Worm (Caenorhabditis elegans) whole organism, L1 larva: ENCODE results near the gene F25B5.3.

Experiments
- C04F5.9 ChIP-seq: sonication (generic microtip); optimal IDR thresholded peaks from 2 replicates; lab custom pipeline; 2016; ENCODE audit warnings: missing genetic modification characterization, missing compliant biosample characterization
- C34B4.2 ChIP-seq: sonication (generic microtip); optimal IDR thresholded peaks from 2 replicates; lab custom pipeline; 2017; ENCODE audit warnings: mild to moderate bottlenecking, missing genetic modification characterization, missing compliant biosample characterization
- Y116A8C.19 ChIP-seq: sonication (generic microtip); optimal IDR thresholded peaks from 2 replicates; lab custom pipeline; 2016; ENCODE audit warnings: missing compliant biosample characterization, missing genetic modification characterization, borderline replicate concordance
- aly-2 ChIP-seq: fragments of 150-350 bp; optimal IDR thresholded peaks from 2 replicates; lab custom pipeline; 2014; ENCODE audit warnings: missing biosample characterization, missing genetic modification characterization
- ama-1 ChIP-seq: fragments of 150-350 bp; optimal IDR thresholded peaks from 2 replicates; lab custom pipeline; 2014
- blmp-1 ChIP-seq: fragments of 150-350 bp; optimal IDR thresholded peaks from 2 replicates; lab custom pipeline; 2014; ENCODE audit warnings: missing biosample characterization, missing genetic modification characterization
- ceh-63 ChIP-seq: fragments of 200-800 bp; sonication (Bioruptor generic); optimal IDR thresholded peaks from 2 replicates; lab custom pipeline; 2018; ENCODE audit warnings: mild to moderate bottlenecking, missing genetic modification characterization, missing compliant biosample characterization
- ceh-8 ChIP-seq: fragments of 200-800 bp; sonication (Bioruptor generic); optimal IDR thresholded peaks from 2 replicates; lab custom pipeline; 2018; ENCODE audit warnings: mild to moderate bottlenecking, missing genetic modification characterization, moderate library complexity, missing compliant biosample characterization
- ceh-82 ChIP-seq, 3 experiments: fragments of 150-350 bp in 1 of 3; sonication (generic microtip) in 2 of 3; optimal IDR thresholded peaks; 2 replicates each; lab custom pipeline; 2014 to 2017; ENCODE audit warnings: missing biosample characterization in 3 of 3, missing genetic modification characterization in 3 of 3
- ceh-90 ChIP-seq: sonication (generic microtip); optimal IDR thresholded peaks from 2 replicates; lab custom pipeline; 2016; ENCODE audit warnings: missing genetic modification characterization, missing compliant biosample characterization
- ces-1 ChIP-seq: fragments of 150-350 bp; optimal IDR thresholded peaks from 2 replicates; lab custom pipeline; 2014; ENCODE audit warnings: missing biosample characterization, missing genetic modification reagents, missing genetic modification characterization
- dsc-1 ChIP-seq: sonication (generic microtip); optimal IDR thresholded peaks from 2 replicates; lab custom pipeline; 2016; ENCODE audit warnings: mild to moderate bottlenecking, missing genetic modification characterization, missing compliant biosample characterization
- efl-1 ChIP-seq, 4 experiments: fragments of 150-350 bp; optimal IDR thresholded peaks in 3 of 4; peaks in 1 of 4; 1 replicate in 1 of 4; 2 replicates in 3 of 4; lab custom pipeline; 2014; ENCODE audit warnings: missing biosample characterization in 2 of 4, missing genetic modification characterization in 2 of 4, missing genetic modification reagents in 2 of 4
- egl-13 ChIP-seq: sonication (generic microtip); optimal IDR thresholded peaks from 2 replicates; lab custom pipeline; 2016; ENCODE audit warnings: missing genotype, missing genetic modification reagents, missing genetic modification characterization, missing compliant biosample characterization
- egl-27 ChIP-seq, 2 experiments: fragments of 150-350 bp in 1 of 2; sonication (generic microtip); optimal IDR thresholded peaks; 3 replicates each; lab custom pipeline; 2017 to 2018; ENCODE audit warnings: missing biosample characterization in 2 of 2, missing genetic modification characterization in 2 of 2, missing genetic modification reagents in 2 of 2
- elt-2 ChIP-seq: sonication (generic microtip); optimal IDR thresholded peaks from 2 replicates; lab custom pipeline; 2016; ENCODE audit warnings: missing genetic modification characterization, mild to moderate bottlenecking, inconsistent platforms, missing compliant biosample characterization, missing genetic modification reagents
- elt-3 ChIP-seq, 6 experiments: fragments of 150-350 bp in 1 of 6; sonication (generic microtip); optimal IDR thresholded peaks; 2 replicates each; lab custom pipeline; 2017 to 2018; ENCODE audit warnings: missing biosample characterization in 6 of 6, missing genetic modification characterization in 6 of 6, inconsistent platforms in 1 of 6
- ets-5 ChIP-seq: fragments of 200-800 bp; sonication (Bioruptor generic); IDR thresholded peaks from 2 replicates; pipeline ENCODE4 v1.3.6; 2022; ENCODE audit warnings: missing genetic modification characterization, missing compliant biosample characterization
- fkh-10 ChIP-seq: sonication (generic microtip); optimal IDR thresholded peaks from 2 replicates; lab custom pipeline; 2017; ENCODE audit warnings: missing biosample characterization, missing genetic modification reagents, missing genetic modification characterization
- fkh-4 ChIP-seq: sonication (generic microtip); optimal IDR thresholded peaks from 2 replicates; lab custom pipeline; 2016; ENCODE audit warnings: missing compliant biosample characterization, missing genetic modification characterization, borderline replicate concordance
- fkh-8 ChIP-seq: sonication (generic microtip); optimal IDR thresholded peaks from 2 replicates; lab custom pipeline; 2016; ENCODE audit warnings: mild to moderate bottlenecking, missing genetic modification characterization, missing compliant biosample characterization
- hlh-4 ChIP-seq: sonication (generic microtip); optimal IDR thresholded peaks from 2 replicates; lab custom pipeline; 2016; ENCODE audit warnings: mild to moderate bottlenecking, missing genetic modification characterization, missing compliant biosample characterization
- hpl-2 ChIP-seq: fragments of 150-350 bp; optimal IDR thresholded peaks from 2 replicates; lab custom pipeline; 2014; ENCODE audit warnings: missing biosample characterization, missing genetic modification reagents, missing genetic modification characterization
- lin-13 ChIP-seq: fragments of 150-350 bp; optimal IDR thresholded peaks from 2 replicates; lab custom pipeline; 2014; ENCODE audit warnings: missing biosample characterization, missing genetic modification reagents, missing genetic modification characterization
- lin-35 ChIP-seq, 2 experiments: fragments of 150-350 bp; optimal IDR thresholded peaks; 2 replicates each; lab custom pipeline; 2014; ENCODE audit warnings: missing biosample characterization in 2 of 2, missing genetic modification characterization in 2 of 2, missing genetic modification reagents in 2 of 2
- lir-3 ChIP-seq: sonication (generic microtip); optimal IDR thresholded peaks from 2 replicates; lab custom pipeline; 2016; ENCODE audit warnings: mild to moderate bottlenecking, missing genetic modification characterization, moderate library complexity, missing compliant biosample characterization; ENCODE audit not compliant: poor library complexity
- lsy-2 ChIP-seq, 2 experiments: fragments of 150-350 bp; optimal IDR thresholded peaks; 2 replicates each; lab custom pipeline; 2014; ENCODE audit warnings: missing biosample characterization in 2 of 2, missing genetic modification characterization in 2 of 2
- mab-9 ChIP-seq: fragments of 200-800 bp; sonication (Bioruptor generic); IDR thresholded peaks from 2 replicates; pipeline ENCODE4 v1.3.6; 2022; ENCODE audit warnings: missing genetic modification reagents, missing genetic modification characterization, missing compliant biosample characterization
- mef-2 ChIP-seq: fragments of 150-350 bp; optimal IDR thresholded peaks from 2 replicates; lab custom pipeline; 2014; ENCODE audit warnings: missing biosample characterization, missing genetic modification characterization
- nhr-19 ChIP-seq: fragments of 200-800 bp; sonication (Bioruptor generic); conservative IDR thresholded peaks from 2 replicates; pipeline ENCODE4 v1.3.6; 2022; ENCODE audit warnings: missing genetic modification characterization, missing compliant biosample characterization
- nhr-20 ChIP-seq: sonication (generic microtip); optimal IDR thresholded peaks from 2 replicates; lab custom pipeline; 2016; ENCODE audit warnings: mild to moderate bottlenecking, missing genetic modification characterization, missing compliant biosample characterization
- nhr-237 ChIP-seq: fragments of 150-350 bp; optimal IDR thresholded peaks from 2 replicates; lab custom pipeline; 2014; ENCODE audit warnings: missing biosample characterization, missing genetic modification characterization
- nhr-28 ChIP-seq: fragments of 150-350 bp; optimal IDR thresholded peaks from 2 replicates; lab custom pipeline; 2014; ENCODE audit warnings: missing biosample characterization, missing genetic modification characterization
- nhr-47 ChIP-seq: sonication (generic microtip); optimal IDR thresholded peaks from 2 replicates; lab custom pipeline; 2016; ENCODE audit warnings: mild to moderate bottlenecking, missing genetic modification characterization, moderate library complexity, missing compliant biosample characterization
- nhr-77 ChIP-seq: fragments of 150-350 bp; optimal IDR thresholded peaks from 2 replicates; lab custom pipeline; 2014; ENCODE audit warnings: missing biosample characterization, missing genetic modification characterization
- nhr-84 ChIP-seq: sonication (generic microtip); optimal IDR thresholded peaks from 2 replicates; lab custom pipeline; 2017; ENCODE audit warnings: missing biosample characterization, missing genetic modification characterization
- nhr-90 ChIP-seq: sonication (generic microtip); optimal IDR thresholded peaks from 2 replicates; lab custom pipeline; 2016; ENCODE audit warnings: mild to moderate bottlenecking, missing genetic modification characterization, missing compliant biosample characterization; ENCODE audit not compliant: poor library complexity
- pag-3 ChIP-seq: sonication (generic microtip); optimal IDR thresholded peaks from 2 replicates; lab custom pipeline; 2017; ENCODE audit warnings: missing genetic modification characterization, mild to moderate bottlenecking, missing compliant biosample characterization, antibody characterized with exemption, borderline replicate concordance; ENCODE audit not compliant: insufficient read depth
- pqm-1 ChIP-seq: sonication (generic microtip); optimal IDR thresholded peaks from 3 replicates; lab custom pipeline; 2017; ENCODE audit warnings: missing biosample characterization, missing genetic modification characterization
- rnt-1 ChIP-seq: sonication (generic microtip); optimal IDR thresholded peaks from 2 replicates; lab custom pipeline; 2016; ENCODE audit warnings: mild to moderate bottlenecking, missing genetic modification characterization, moderate library complexity, missing compliant biosample characterization
- snpc-4 ChIP-seq: fragments of 150-350 bp; optimal IDR thresholded peaks from 2 replicates; lab custom pipeline; 2014; ENCODE audit warnings: missing biosample characterization, missing genetic modification characterization
- unc-130 ChIP-seq: fragments of 150-350 bp; optimal IDR thresholded peaks from 2 replicates; lab custom pipeline; 2017; ENCODE audit warnings: missing biosample characterization, missing genetic modification characterization, inconsistent platforms
- unc-30 ChIP-seq: sonication (generic microtip); optimal IDR thresholded peaks from 2 replicates; lab custom pipeline; 2017; ENCODE audit warnings: missing biosample characterization, missing genetic modification characterization
- unc-62 ChIP-seq: fragments of 150-350 bp; optimal IDR thresholded peaks from 2 replicates; lab custom pipeline; 2014; ENCODE audit warnings: missing biosample characterization, missing genetic modification reagents, missing genetic modification characterization
- unc-86 ChIP-seq: sonication (generic microtip); optimal IDR thresholded peaks from 2 replicates; lab custom pipeline; 2016; ENCODE audit warnings: missing genetic modification characterization, missing compliant biosample characterization
- unc-98 ChIP-seq: fragments of 200-800 bp; sonication (Bioruptor generic); IDR thresholded peaks from 2 replicates; pipeline ENCODE4 v1.3.6; 2022; ENCODE audit warnings: missing genetic modification characterization, missing compliant biosample characterization
- vab-15 ChIP-seq: sonication (generic microtip); optimal IDR thresholded peaks from 2 replicates; lab custom pipeline; 2017; ENCODE audit warnings: missing genotype, mild to moderate bottlenecking, missing genetic modification characterization, missing compliant biosample characterization
- xbp-1 ChIP-seq: sonication (generic microtip); optimal IDR thresholded peaks from 2 replicates; lab custom pipeline; 2016; ENCODE audit warnings: missing genetic modification characterization, missing compliant biosample characterization
- zag-1 ChIP-seq: fragments of 150-350 bp; optimal IDR thresholded peaks from 2 replicates; lab custom pipeline; 2014; ENCODE audit warnings: missing biosample characterization, missing genetic modification characterization
- zip-4 ChIP-seq: fragments of 200-800 bp; sonication (Bioruptor generic); optimal IDR thresholded peaks from 2 replicates; lab custom pipeline; 2018; ENCODE audit warnings: mild to moderate bottlenecking, missing genetic modification characterization, moderate library complexity, missing compliant biosample characterization
- ztf-4 ChIP-seq: fragments of 150-350 bp; optimal IDR thresholded peaks from 2 replicates; lab custom pipeline; 2014; ENCODE audit warnings: missing biosample characterization, missing genetic modification characterization

Gene F25B5.3

DNA sequence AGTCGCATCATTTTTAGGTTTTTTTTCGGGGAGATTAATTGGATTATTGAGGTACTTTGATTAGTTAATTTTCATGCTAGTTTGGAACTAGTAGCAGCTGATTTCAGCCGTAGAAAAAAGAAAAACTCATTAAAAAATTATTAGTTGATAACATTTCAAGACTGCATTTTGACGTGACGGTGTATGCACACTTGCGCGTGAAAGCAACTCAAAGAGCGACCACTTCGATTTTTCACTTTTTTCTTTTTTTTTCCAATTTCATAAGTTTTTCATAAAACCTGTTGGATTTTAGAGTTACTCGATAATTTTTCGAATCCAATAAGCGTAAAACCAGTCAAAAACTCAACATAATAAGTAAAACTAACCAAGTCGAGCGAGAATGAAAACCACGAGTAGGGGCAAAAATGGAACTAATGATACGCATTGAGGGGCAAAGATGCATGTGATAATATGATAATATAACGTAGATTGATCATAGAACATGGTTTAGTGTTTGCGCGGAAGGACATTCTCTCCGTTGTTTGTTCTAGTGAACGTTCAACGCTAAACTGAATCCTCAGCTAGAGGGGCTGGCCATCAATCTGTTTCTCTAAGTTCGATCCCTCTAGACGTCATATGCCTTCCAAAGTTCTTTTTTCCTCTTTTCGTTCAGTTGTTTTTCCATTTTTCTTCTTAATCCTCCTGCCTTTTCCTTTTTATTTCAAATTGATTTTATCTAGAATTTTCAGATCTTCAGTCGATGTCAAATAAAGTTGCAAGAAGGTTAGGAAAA is at the start of gene F25B5.3, which contains the start of gene F25B5.6:
F25B5.3 (plus strand) TSS at position 722 of the 772 bp plus-strand sequence.
F25B5.6 (minus strand) TSS at position 572 of the 772 bp plus-strand sequence.
- TF ChIP-seq hlh-4 (tag; lab: Kevin White, UChicago) (no peak), unc-30 (tag; lab: Kevin White, UChicago) (no peak), zip-4 (GFP tag; lab: Kevin White, UChicago) (no peak), ceh-90 (no peak), unc-130 (tag; lab: Kevin White, UChicago) (peak; percentile 2), lir-3 (tag; lab: Kevin White, UChicago) (no peak), blmp-1 (tag; lab: Kevin White, UChicago) (peak; percentile 19), hpl-2 (GFP tag; lab: Kevin White, UChicago) (no peak), Y116A8C.19 (tag; lab: Kevin White, UChicago) (no peak), nhr-84 (tag; lab: Kevin White, UChicago) (no peak), aly-2 (tag; lab: Kevin White, UChicago) (no peak), lsy-2 (tag; optimal IDR thresholded peaks at IDR 0.05; lab: Kevin White, UChicago) (peak; percentile 36 to 50), mef-2 (tag; lab: Kevin White, UChicago) (no peak), elt-3 (tag; optimal IDR thresholded peaks at IDR 0.05; lab: Kevin White, UChicago) (peak in 2 of 6 experiments; percentile 28 to 89), zag-1 (tag; lab: Kevin White, UChicago) (no peak), egl-27 (tag; optimal IDR thresholded peaks at IDR 0.05; lab: Kevin White, UChicago) (no peak), vab-15 (tag; lab: Kevin White, UChicago) (no peak), ceh-82 (tag; optimal IDR thresholded peaks at IDR 0.05; lab: Kevin White, UChicago) (peak in 1 of 3 experiments; percentile 8), ama-1 (no peak), nhr-19 (GFP tag; lab: Robert Waterston, UW) (peak; percentile 98), ztf-4 (tag; lab: Kevin White, UChicago) (no peak), dsc-1 (tag; lab: Kevin White, UChicago) (no peak), ceh-8 (GFP tag; lab: Kevin White, UChicago) (no peak), egl-13 (tag; lab: Kevin White, UChicago) (no peak), nhr-20 (tag; lab: Kevin White, UChicago) (peak; percentile 25), nhr-90 (tag; lab: Kevin White, UChicago) (no peak), pag-3 (tag; lab: Kevin White, UChicago) (no peak), nhr-237 (no peak), ets-5 (no peak), nhr-28 (tag; lab: Kevin White, UChicago) (no peak), fkh-8 (peak; percentile 37), pqm-1 (no peak), C04F5.9 (no peak), lin-13 (GFP tag; lab: Kevin White, UChicago) (peak; percentile 14), ceh-63 (GFP tag; lab: Kevin White, UChicago) (no peak), elt-2 (no peak), xbp-1 (tag; lab: Kevin White, UChicago) (peak; percentile 3), mab-9 (no peak), nhr-77 (tag; lab: Kevin White, UChicago) (no peak), fkh-10 (GFP tag; lab: Kevin White, UChicago) (no peak), ces-1 (GFP tag; lab: Kevin White, UChicago) (no peak), efl-1 (optimal IDR thresholded peaks at IDR 0.05; lab: Kevin White, UChicago) (peak in 1 of 2 experiments; percentile 31), efl-1 (GFP tag; optimal IDR thresholded peaks at IDR 0.05 in 1 of 2; lab: Kevin White, UChicago) (peak; percentile 43 to 92), unc-98 (GFP tag; lab: Robert Waterston, UW) (no peak), unc-86 (tag; lab: Kevin White, UChicago) (no peak), snpc-4 (tag; lab: Kevin White, UChicago) (peak; percentile 7), nhr-47 (tag; lab: Kevin White, UChicago) (no peak), unc-62 (no peak), C34B4.2 (no peak), lin-35 (GFP tag; optimal IDR thresholded peaks at IDR 0.05; lab: Kevin White, UChicago) (peak; percentile 8 to 53), rnt-1 (peak; percentile 9), fkh-4 (tag; lab: Kevin White, UChicago) (no peak)
